Worm (Caenorhabditis elegans) whole organism, L2 larva: ENCODE measurements around the gene unc-5.
A peak's percentile ranks its signal among the peaks of the same experiment; 100 is the strongest.
"Not testable (repeated sequence)": the region's sequence is repeated elsewhere in the genome, so short reads cannot be mapped to it uniquely, and the experiment has no call there.

Source experiments
- F13H6.1 ChIP-seq: sonication (generic microtip); optimal IDR thresholded peaks from 2 replicates; lab custom pipeline; 2016; ENCODE audit warnings: missing genetic modification characterization, missing compliant biosample characterization
- R02D3.7 ChIP-seq: fragments of 150-350 bp; optimal IDR thresholded peaks from 2 replicates; lab custom pipeline; 2014; ENCODE audit warnings: missing biosample characterization, missing genetic modification characterization
- Y55F3AM.14 ChIP-seq: fragments of 200-800 bp; sonication (Bioruptor generic); optimal IDR thresholded peaks from 2 replicates; lab custom pipeline; 2018; ENCODE audit warnings: mild to moderate bottlenecking, missing genetic modification characterization, missing compliant biosample characterization
- ZK546.5 ChIP-seq: sonication (generic microtip); optimal IDR thresholded peaks from 2 replicates; lab custom pipeline; 2017; ENCODE audit warnings: missing biosample characterization, missing genetic modification characterization
- alr-1 ChIP-seq: fragments of 150-350 bp; optimal IDR thresholded peaks from 2 replicates; lab custom pipeline; 2014; ENCODE audit warnings: missing biosample characterization, missing genetic modification characterization
- aly-2 ChIP-seq: fragments of 150-350 bp; optimal IDR thresholded peaks from 2 replicates; lab custom pipeline; 2014; ENCODE audit warnings: missing biosample characterization, missing genetic modification characterization
- crh-2 ChIP-seq: sonication (generic microtip); optimal IDR thresholded peaks from 2 replicates; lab custom pipeline; 2017; ENCODE audit warnings: missing biosample characterization, missing genetic modification characterization
- dmd-4 ChIP-seq: sonication (generic microtip); optimal IDR thresholded peaks from 2 replicates; lab custom pipeline; 2017; ENCODE audit warnings: missing biosample characterization, missing genetic modification characterization
- egl-27 ChIP-seq: sonication (generic microtip); optimal IDR thresholded peaks from 3 replicates; lab custom pipeline; 2017; ENCODE audit warnings: missing biosample characterization, missing genetic modification reagents, missing genetic modification characterization
- elt-1 ChIP-seq: fragments of 150-350 bp; optimal IDR thresholded peaks from 2 replicates; lab custom pipeline; 2014; ENCODE audit warnings: missing biosample characterization, missing genetic modification characterization
- elt-3 ChIP-seq: sonication (generic microtip); optimal IDR thresholded peaks from 2 replicates; lab custom pipeline; 2017; ENCODE audit warnings: missing biosample characterization, missing genetic modification characterization
- gmeb-1 ChIP-seq: fragments of 150-350 bp; optimal IDR thresholded peaks from 2 replicates; lab custom pipeline; 2014; ENCODE audit warnings: missing biosample characterization, missing genetic modification characterization
- lin-11 ChIP-seq: fragments of 150-350 bp; sonication (generic microtip); optimal IDR thresholded peaks from 2 replicates; lab custom pipeline; 2014; ENCODE audit warnings: missing biosample characterization, missing genetic modification characterization, inconsistent platforms, mixed read lengths
- lin-13 ChIP-seq: fragments of 150-350 bp; optimal IDR thresholded peaks from 2 replicates; lab custom pipeline; 2014; ENCODE audit warnings: missing biosample characterization, missing genetic modification reagents, missing genetic modification characterization
- lin-39 ChIP-seq: fragments of 150-350 bp; optimal IDR thresholded peaks from 2 replicates; lab custom pipeline; 2014; ENCODE audit warnings: missing biosample characterization, missing genetic modification reagents, missing genetic modification characterization
- mab-5 ChIP-seq: fragments of 150-350 bp; optimal IDR thresholded peaks from 2 replicates; lab custom pipeline; 2014; ENCODE audit warnings: missing biosample characterization, missing genetic modification characterization
- mbf-1 ChIP-seq: sonication (generic microtip); optimal IDR thresholded peaks from 2 replicates; lab custom pipeline; 2017; ENCODE audit warnings: missing biosample characterization, missing genetic modification characterization
- mdl-1 ChIP-seq, 2 experiments: fragments of 150-350 bp in 1 of 2; sonication (generic microtip) in 1 of 2; optimal IDR thresholded peaks; 2 replicates each; lab custom pipeline; 2017; ENCODE audit warnings: missing biosample characterization in 2 of 2, missing genetic modification characterization in 2 of 2
- nhr-10 ChIP-seq: sonication (generic microtip); optimal IDR thresholded peaks from 2 replicates; lab custom pipeline; 2017; ENCODE audit warnings: missing biosample characterization, missing genetic modification characterization
- nhr-12 ChIP-seq: fragments of 150-350 bp; optimal IDR thresholded peaks from 2 replicates; lab custom pipeline; 2014; ENCODE audit warnings: missing biosample characterization, missing genetic modification characterization
- nhr-129 ChIP-seq: fragments of 150-350 bp; optimal IDR thresholded peaks from 2 replicates; lab custom pipeline; 2014; ENCODE audit warnings: missing biosample characterization, missing genetic modification characterization
- nhr-23 ChIP-seq: fragments of 150-350 bp; optimal IDR thresholded peaks from 2 replicates; lab custom pipeline; 2014; ENCODE audit warnings: missing biosample characterization, missing genetic modification reagents, missing genetic modification characterization
- nhr-237 ChIP-seq: fragments of 150-350 bp; optimal IDR thresholded peaks from 2 replicates; lab custom pipeline; 2014; ENCODE audit warnings: missing biosample characterization, missing genetic modification characterization
- nhr-6 ChIP-seq: fragments of 150-350 bp; optimal IDR thresholded peaks from 2 replicates; lab custom pipeline; 2014; ENCODE audit warnings: missing biosample characterization, missing genetic modification characterization
- nhr-77 ChIP-seq: fragments of 150-350 bp; optimal IDR thresholded peaks from 2 replicates; lab custom pipeline; 2014; ENCODE audit warnings: missing biosample characterization, missing genetic modification characterization
- skn-1 ChIP-seq: sonication (generic microtip); optimal IDR thresholded peaks from 2 replicates; lab custom pipeline; 2017; ENCODE audit warnings: missing biosample characterization, missing genetic modification characterization
- sma-3 ChIP-seq: sonication (generic microtip); optimal IDR thresholded peaks from 2 replicates; lab custom pipeline; 2016; ENCODE audit warnings: missing genetic modification reagents, missing genetic modification characterization, missing compliant biosample characterization
- snpc-4 ChIP-seq: fragments of 150-350 bp; optimal IDR thresholded peaks from 2 replicates; lab custom pipeline; 2014; ENCODE audit warnings: missing biosample characterization, missing genetic modification characterization
- unc-55 ChIP-seq: fragments of 150-350 bp; sonication (generic microtip); optimal IDR thresholded peaks from 3 replicates; lab custom pipeline; 2014; ENCODE audit warnings: missing biosample characterization, missing genetic modification reagents, missing genetic modification characterization
- ztf-11 ChIP-seq: sonication (generic microtip); optimal IDR thresholded peaks from 2 replicates; lab custom pipeline; 2017; ENCODE audit warnings: missing biosample characterization, missing genetic modification characterization
- ztf-4 ChIP-seq: fragments of 150-350 bp; optimal IDR thresholded peaks from 2 replicates; lab custom pipeline; 2014; ENCODE audit warnings: missing biosample characterization, missing genetic modification characterization

unc-5 gene

DNA sequence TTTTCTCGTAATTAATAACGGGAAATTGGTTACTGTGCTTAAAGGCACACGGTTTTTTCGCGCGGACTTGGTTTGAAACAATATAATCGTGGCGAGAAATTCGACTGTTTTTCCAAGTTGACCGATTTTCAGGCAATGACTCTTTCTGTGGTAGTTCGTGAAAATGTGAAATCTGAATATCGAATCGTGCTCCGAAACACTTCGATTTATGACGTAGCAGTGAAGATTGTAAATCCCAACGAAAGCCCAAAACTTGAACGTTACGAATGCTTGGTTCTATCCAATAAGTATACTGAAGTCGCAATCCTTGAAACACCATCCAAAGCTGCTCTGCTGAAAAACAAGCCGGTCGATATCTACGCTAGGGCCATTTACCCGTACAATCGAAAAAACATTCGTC is 34.0 kb downstream of the unc-5 start:
- no peak for TF ChIP-seq ZK546.5 (tag; lab: Kevin White, UChicago)
- TF ChIP-seq nhr-77, result no peak
- no peak for TF ChIP-seq egl-27 (tag; lab: Kevin White, UChicago)
- TF ChIP-seq lin-39 (tag; lab: Kevin White, UChicago), result no peak
- TF ChIP-seq nhr-6 (tag; lab: Kevin White, UChicago), result no peak
- TF ChIP-seq dmd-4 (tag; lab: Kevin White, UChicago), result no peak
- no peak for TF ChIP-seq alr-1

ce11 chrIV:5493692-5494091 is 34.4 kb downstream of the unc-5 start, which contains the start of gene B0273.1:
TSS of gene B0273.1 (plus strand) at chrIV:5493992.
- no peak for TF ChIP-seq nhr-129
- no peak for TF ChIP-seq nhr-237 (tag; lab: Kevin White, UChicago)
- no peak for TF ChIP-seq snpc-4 (tag; lab: Kevin White, UChicago)
- TF ChIP-seq skn-1 (tag; lab: Kevin White, UChicago), result no peak
- no peak for TF ChIP-seq alr-1
- TF ChIP-seq nhr-6 (tag; lab: Kevin White, UChicago), result no peak
- no peak for TF ChIP-seq nhr-12
- TF ChIP-seq nhr-77, result no peak
- no peak for TF ChIP-seq ztf-4
- TF ChIP-seq mbf-1 (tag; lab: Kevin White, UChicago), result no peak
- TF ChIP-seq ZK546.5 (tag; lab: Kevin White, UChicago), result no peak
- TF ChIP-seq aly-2 (tag; lab: Kevin White, UChicago), result no peak
- no peak for TF ChIP-seq R02D3.7 (tag; lab: Kevin White, UChicago)
- TF ChIP-seq sma-3 (GFP tag; lab: Kevin White, UChicago), result no peak
- no peak for TF ChIP-seq elt-1
- no peak for TF ChIP-seq gmeb-1 (tag; lab: Kevin White, UChicago)
- TF ChIP-seq crh-2, result no peak
- TF ChIP-seq, all 48 proteins: peak for 0

DNA sequence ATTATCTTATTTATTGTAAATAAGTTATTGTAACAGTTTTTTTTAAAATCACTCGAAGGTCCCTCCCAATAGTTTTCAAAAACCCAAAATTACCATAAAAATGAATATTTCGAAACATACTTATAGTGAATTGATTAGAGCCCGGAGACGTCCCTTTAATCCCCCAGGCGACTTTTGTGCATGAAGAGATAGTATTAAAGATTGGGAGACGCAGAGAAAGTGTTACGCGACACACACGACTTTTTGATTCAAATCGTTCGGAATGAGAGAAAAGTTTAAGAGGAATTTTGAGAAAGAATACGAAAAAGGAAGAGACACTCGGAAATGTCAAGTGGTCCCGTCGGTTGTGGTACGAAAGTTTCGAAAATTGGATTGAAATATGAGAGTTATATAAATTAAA is 35.0 kb downstream of the unc-5 start:
- TF ChIP-seq ZK546.5 (tag; lab: Kevin White, UChicago) (no peak), lin-13 (GFP tag; lab: Kevin White, UChicago) (no peak), mab-5 (peak; percentile 64), mdl-1 (tag; optimal IDR thresholded peaks at IDR 0.05; lab: Kevin White, UChicago) (no peak), mbf-1 (tag; lab: Kevin White, UChicago) (no peak), nhr-10 (tag; lab: Kevin White, UChicago) (no peak), elt-3 (tag; lab: Kevin White, UChicago) (no peak)

- TF ChIP-seq R02D3.7 (tag; lab: Kevin White, UChicago) (no peak), Y55F3AM.14 (GFP tag; lab: Kevin White, UChicago) (no peak), sma-3 (GFP tag; lab: Kevin White, UChicago) (no peak), mab-5 (peak; percentile 92), unc-55 (GFP tag; lab: Kevin White, UChicago) (peak; percentile 20), elt-3 (tag; lab: Kevin White, UChicago) (no peak)
Observed at ce11 chrIV:5492196-5492595, 35.9 kb downstream of the unc-5 start.

DNA sequence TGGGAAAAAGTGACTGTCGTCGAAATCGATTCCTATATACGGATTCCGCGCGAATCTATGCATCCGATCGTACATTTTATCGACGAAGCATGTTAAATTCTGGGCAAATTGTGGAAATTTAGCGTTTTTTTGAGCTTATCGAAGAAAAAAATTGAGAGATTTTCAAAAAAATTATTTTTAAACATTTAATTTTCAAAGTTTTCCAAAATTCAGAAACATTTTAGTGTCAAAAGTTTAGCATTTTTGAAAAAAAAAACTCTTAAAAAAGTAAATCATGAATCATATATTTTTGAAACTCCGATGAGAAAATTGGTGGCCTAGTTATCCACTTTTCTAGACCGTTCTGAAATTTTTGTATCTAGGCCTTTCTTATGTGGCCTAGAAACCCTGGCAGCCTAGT is 37.1 kb downstream of the unc-5 start, which contains the start of gene B0273.115:
B0273.115 (minus strand) TSS at position 101 of the 400 bp plus-strand sequence.
- not testable (repeated sequence) for TF ChIP-seq ztf-11 (tag; lab: Kevin White, UChicago); lin-11 (tag; lab: Kevin White, UChicago); unc-55 (GFP tag; lab: Kevin White, UChicago)

- TF ChIP-seq mdl-1 (tag; optimal IDR thresholded peaks at IDR 0.05; lab: Kevin White, UChicago); mbf-1 (tag; lab: Kevin White, UChicago); lin-13 (GFP tag; lab: Kevin White, UChicago): not testable (repeated sequence)
Observed at ce11 chrIV:5486208-5486731, 41.9 kb downstream of the unc-5 start, which contains the start of the genes snpc-3.1 and puf-7. TSS of gene snpc-3.1 (minus strand) at chrIV:5486258. TSS of gene puf-7 (plus strand) at chrIV:5486713.

DNA sequence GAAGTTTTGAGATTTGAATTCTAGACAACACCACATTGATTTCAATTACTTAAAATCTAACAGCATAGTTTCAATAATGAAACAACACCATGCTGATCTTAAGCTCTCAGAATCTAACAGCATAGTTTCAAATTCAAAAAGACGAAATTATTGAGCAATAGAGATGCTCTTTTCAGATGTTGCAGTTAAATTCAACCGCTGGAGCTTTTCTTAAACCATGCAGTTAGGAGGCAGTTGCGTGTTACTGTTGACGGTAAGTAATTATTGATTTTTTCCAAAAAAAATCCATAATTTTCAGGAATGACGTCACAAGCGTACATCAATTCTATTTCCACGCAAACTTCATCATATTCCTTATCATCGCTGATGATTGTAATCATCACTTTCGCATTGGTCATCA is 45.4 kb downstream of the unc-5 start, which contains the start of gene T11F8.5:
T11F8.5 (plus strand) TSS at position 301 of the 400 bp plus-strand sequence.
- no peak for TF ChIP-seq F13H6.1 (tag; lab: Kevin White, UChicago)
- TF ChIP-seq nhr-23 (tag; lab: Kevin White, UChicago), result no peak
- TF ChIP-seq ztf-11 (tag; lab: Kevin White, UChicago), result no peak
- TF ChIP-seq unc-55 (GFP tag; lab: Kevin White, UChicago), result no peak
